Fruit fly (Drosophila melanogaster): ENCODE data around the gene CG13062.

CG13062 gene

dm6 chr3L:16354197-16354596 lies 40.1 kb downstream of the CG13062 start, which contains the start of gene Pdh:
Pdh (minus strand) TSS chr3L:16354297.
- TF ChIP-seq CG8478 (optimal IDR thresholded peaks at IDR 0.05) (no peak), CTCF (optimal IDR thresholded peaks at IDR 0.05) (no peak)

DNA sequence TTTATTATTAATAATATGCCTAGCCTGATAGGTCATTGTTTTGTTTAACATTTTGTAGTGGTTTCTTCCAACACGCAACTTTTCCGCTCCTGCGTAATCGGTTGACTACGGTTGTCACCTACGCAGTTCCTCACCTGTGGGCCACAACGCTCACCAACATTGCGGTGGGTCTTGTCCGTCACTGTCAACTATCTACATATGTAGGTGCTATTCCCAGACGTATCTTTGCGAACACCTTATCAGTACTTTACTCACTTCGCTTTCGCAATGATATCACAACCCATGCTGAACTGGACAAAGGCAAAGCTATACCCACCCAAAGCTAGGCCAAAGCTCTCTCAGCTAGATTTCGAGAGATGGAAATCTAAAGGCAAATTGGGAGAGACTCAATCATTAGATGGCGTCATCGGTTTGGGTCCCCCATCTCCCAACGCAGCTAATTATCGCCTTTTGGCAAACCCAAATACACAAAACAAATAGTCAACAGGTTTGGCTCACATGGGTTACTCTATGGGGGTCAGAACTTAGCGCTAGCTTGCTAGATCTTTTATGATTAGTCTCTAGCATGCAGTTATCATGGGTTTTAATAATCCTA lies 42.2 kb downstream of the CG13062 start:
- TF ChIP-seq CTCF (optimal IDR thresholded peaks at IDR 0.05) (no peak), CG8478 (optimal IDR thresholded peaks at IDR 0.05) (no peak)

DNA sequence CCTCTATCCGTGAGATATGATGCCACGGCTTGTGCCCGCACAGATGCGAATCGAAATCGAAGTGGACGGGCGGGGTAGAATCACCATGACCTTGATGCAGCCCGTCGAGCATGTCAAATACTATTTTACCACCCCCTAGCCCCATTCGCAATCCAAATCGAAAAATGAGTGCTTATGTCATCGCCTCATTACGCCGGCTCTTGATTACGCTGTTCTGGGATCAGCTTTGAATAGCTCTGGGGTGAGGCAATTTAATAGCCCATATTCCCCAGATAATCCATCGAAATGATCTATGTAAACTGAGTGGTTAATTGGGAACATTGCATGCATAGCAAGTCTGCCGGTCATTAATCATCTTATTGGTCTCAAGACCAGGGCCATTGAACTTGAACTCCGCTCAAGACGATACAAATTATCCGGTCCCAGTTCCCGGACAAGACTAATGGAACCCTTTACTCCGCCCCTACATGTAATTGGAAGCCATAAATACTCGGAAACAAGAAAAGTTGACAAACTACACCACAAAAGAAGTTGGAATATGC lies 43.2 kb downstream of the CG13062 start:
- TF ChIP-seq CG8478 (optimal IDR thresholded peaks at IDR 0.05) (no peak), CTCF (optimal IDR thresholded peaks at IDR 0.05) (no peak)

- no peak for TF ChIP-seq CTCF (optimal IDR thresholded peaks at IDR 0.05)
- TF ChIP-seq CG8478 (optimal IDR thresholded peaks at IDR 0.05) = no peak
Measured at dm6 chr3L:16357860-16358259, 43.8 kb downstream of the CG13062 start.

DNA sequence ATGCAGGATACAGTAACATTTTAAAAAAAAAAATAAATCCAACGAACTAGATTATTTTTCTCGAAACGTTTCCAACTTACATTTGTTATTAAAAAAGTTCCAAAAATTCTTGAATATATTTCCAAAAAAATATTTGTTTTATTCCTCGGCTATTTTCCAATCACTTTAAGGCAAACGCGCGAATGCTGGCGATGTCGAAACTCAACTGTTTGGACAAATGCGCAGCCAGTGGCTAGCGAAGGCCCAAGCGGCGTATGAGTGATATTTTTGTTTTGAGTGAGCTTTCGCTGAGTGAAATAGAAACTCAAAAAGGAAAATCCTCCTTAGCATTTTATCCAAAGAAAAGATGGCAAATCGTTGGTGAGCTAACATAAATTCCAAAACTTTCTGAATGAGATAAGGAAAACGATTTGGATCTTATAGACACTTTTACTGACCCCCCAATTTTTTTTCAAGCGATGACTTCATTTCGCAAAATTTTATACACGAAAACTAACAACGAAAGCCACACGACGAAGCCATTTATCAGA lies 45.2 kb downstream of the CG13062 start, which contains the start of gene ringer:
Gene ringer (minus strand): TSS at position 210 of the 530 bp plus-strand sequence.
- TF ChIP-seq CTCF (optimal IDR thresholded peaks at IDR 0.05) (no peak), CG8478 (optimal IDR thresholded peaks at IDR 0.05) (no peak)

dm6 chr3L:16359795-16360194 lies 45.7 kb downstream of the CG13062 start:
- no peak for TF ChIP-seq CTCF (optimal IDR thresholded peaks at IDR 0.05)
- no peak for TF ChIP-seq CG8478 (optimal IDR thresholded peaks at IDR 0.05)

- no peak for TF ChIP-seq CTCF (optimal IDR thresholded peaks at IDR 0.05)
- no peak for TF ChIP-seq CG8478 (optimal IDR thresholded peaks at IDR 0.05)
Measured at dm6 chr3L:16361200-16361815, 47.2 kb downstream of the CG13062 start.

DNA sequence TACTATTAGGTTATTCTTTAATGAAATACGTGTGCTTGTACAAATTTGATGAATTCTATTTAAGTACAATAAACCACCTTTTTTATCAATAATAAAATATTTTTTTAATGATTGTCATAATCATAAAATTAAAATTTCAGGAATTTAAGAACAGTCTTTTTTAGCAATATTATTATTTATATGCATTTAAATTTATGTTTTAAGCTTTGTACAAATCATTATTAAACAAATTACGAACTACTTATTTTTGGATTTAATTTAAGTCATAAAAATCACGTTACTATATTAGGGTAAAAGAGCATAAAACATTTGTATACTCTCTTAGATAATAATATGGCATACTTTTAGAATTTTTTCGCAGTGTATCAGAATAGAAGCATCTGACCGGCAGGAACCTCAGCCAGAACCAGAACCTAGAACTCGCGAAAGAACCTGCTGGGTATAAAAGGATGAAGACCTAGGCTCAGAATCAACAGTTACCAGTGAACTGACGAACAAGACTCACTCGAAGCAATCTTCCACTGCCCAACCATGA lies 48.1 kb downstream of the CG13062 start, which contains the start of gene Cpr72Ea:
Gene Cpr72Ea (plus strand): TSS at position 485 of the 535 bp plus-strand sequence.
- TF ChIP-seq CTCF (optimal IDR thresholded peaks at IDR 0.05) (no peak), CG8478 (optimal IDR thresholded peaks at IDR 0.05) (no peak)

- TF ChIP-seq CTCF (optimal IDR thresholded peaks at IDR 0.05) (no peak), CG8478 (optimal IDR thresholded peaks at IDR 0.05) (no peak)
Measured at dm6 chr3L:16364182-16364581, 50.1 kb downstream of the CG13062 start.

dm6 chr3L:16364599-16364998 lies 50.5 kb downstream of the CG13062 start, which contains the start of gene Cpr72Eb:
Cpr72Eb (plus strand) TSS chr3L:16364899.
- TF ChIP-seq CTCF (optimal IDR thresholded peaks at IDR 0.05) (no peak), CG8478 (optimal IDR thresholded peaks at IDR 0.05) (no peak)
